Worm (Caenorhabditis elegans) whole organism, mixed stage, embryonic: ENCODE results near the gene srp-2.

Experiments
- ceh-43 ChIP-seq: fragments of 200-800 bp; sonication (Bioruptor generic); optimal IDR thresholded peaks from 2 replicates; lab custom pipeline; 2018; ENCODE audit warnings: mild to moderate bottlenecking, missing genetic modification characterization, moderate library complexity, missing compliant biosample characterization
- ces-1 ChIP-seq: fragments of 150-350 bp; optimal IDR thresholded peaks from 2 replicates; lab custom pipeline; 2014; ENCODE audit warnings: missing biosample characterization, missing genetic modification reagents, missing genetic modification characterization
- elt-3 ChIP-seq: fragments of 150-350 bp; optimal IDR thresholded peaks from 2 replicates; lab custom pipeline; 2014; ENCODE audit warnings: missing biosample characterization, missing genetic modification characterization
- flh-1 ChIP-seq: fragments of 200-800 bp; sonication (Bioruptor generic); optimal IDR thresholded peaks from 2 replicates; lab custom pipeline; 2018; ENCODE audit warnings: mild to moderate bottlenecking, missing genetic modification characterization, moderate library complexity, missing compliant biosample characterization
- lin-13 ChIP-seq: fragments of 150-350 bp; optimal IDR thresholded peaks from 2 replicates; lab custom pipeline; 2014; ENCODE audit warnings: missing biosample characterization, missing genetic modification characterization
- lsy-2 ChIP-seq: fragments of 150-350 bp; optimal IDR thresholded peaks from 2 replicates; lab custom pipeline; 2014; ENCODE audit warnings: missing biosample characterization, missing genetic modification characterization
- nhr-12 ChIP-seq: fragments of 150-350 bp; optimal IDR thresholded peaks from 2 replicates; lab custom pipeline; 2014; ENCODE audit warnings: missing biosample characterization, missing genetic modification characterization
- nhr-237 ChIP-seq: fragments of 150-350 bp; optimal IDR thresholded peaks from 2 replicates; lab custom pipeline; 2014; ENCODE audit warnings: missing biosample characterization, missing genetic modification characterization
- nhr-76 ChIP-seq: sonication (generic microtip); optimal IDR thresholded peaks from 2 replicates; lab custom pipeline; 2017; ENCODE audit warnings: missing biosample characterization, missing genetic modification characterization
- pha-4 ChIP-seq: fragments of 150-350 bp; optimal IDR thresholded peaks from 2 replicates; lab custom pipeline; 2018; ENCODE audit warnings: missing biosample characterization, missing genetic modification reagents, missing genetic modification characterization
- snpc-4 ChIP-seq: fragments of 150-350 bp; optimal IDR thresholded peaks from 2 replicates; lab custom pipeline; 2014; ENCODE audit warnings: missing biosample characterization, missing genetic modification characterization
- unc-39 ChIP-seq: fragments of 150-350 bp; optimal IDR thresholded peaks from 2 replicates; lab custom pipeline; 2014; ENCODE audit warnings: missing biosample characterization, missing genetic modification characterization

- TF ChIP-seq lsy-2 (tag; lab: Kevin White, UChicago) (no peak), snpc-4 (no peak), nhr-76 (no peak), pha-4 (no peak), ces-1 (GFP tag; lab: Kevin White, UChicago) (no peak), nhr-237 (tag; lab: Kevin White, UChicago) (no peak), elt-3 (no peak), lin-13 (tag; lab: Kevin White, UChicago) (no peak), flh-1 (no peak), nhr-12 (tag; lab: Kevin White, UChicago) (no peak), unc-39 (tag; lab: Kevin White, UChicago) (no peak), ceh-43 (GFP tag; lab: Kevin White, UChicago) (no peak)
Measured at ce11 chrV:761235-761634, 1.2 kb upstream of the srp-2 start, which contains the start of gene C05E4.15.
